Fruit fly (Drosophila melanogaster): ENCODE data around the gene CG18259.
A peak's percentile ranks its signal among the peaks of the same experiment; 100 is the strongest.

CG18259 gene

dm6 chrX:18788143-18788745, 5.0 kb upstream of the CG18259 start, which contains the start of the genes CG6961 and S6KL (continued):
- TF ChIP-seq Eip74EF (GFP tag; optimal IDR thresholded peaks at IDR 0.05) (peak in 1 of 2 experiments; percentile 78), Gug (GFP tag; IDR thresholded peaks at IDR 0.05) (no peak), CG2120 (GFP tag; optimal IDR thresholded peaks at IDR 0.05) (peak; percentile 13), CG6683 (GFP tag; optimal IDR thresholded peaks at IDR 0.05) (no peak), CrebB (tag; optimal IDR thresholded peaks at IDR 0.05) (no peak), CG11247 (GFP tag; IDR thresholded peaks at IDR 0.05) (no peak), mirr (GFP tag; optimal IDR thresholded peaks at IDR 0.05) (no peak), CG3847 (GFP tag; IDR thresholded peaks at IDR 0.05) (peak; percentile 43), Bdp1 (GFP tag; optimal IDR thresholded peaks at IDR 0.05) (no peak), CG12769 (tag; optimal IDR thresholded peaks at IDR 0.05) (no peak), crp (GFP tag; optimal IDR thresholded peaks at IDR 0.05) (no peak), dpn (GFP tag; optimal IDR thresholded peaks at IDR 0.05) (no peak), Hr51 (GFP tag; optimal IDR thresholded peaks at IDR 0.05) (no peak), zen2 (GFP tag; IDR thresholded peaks at IDR 0.05; ENCODE audit: partially characterized antibody) (no peak; the same call in 2 of the 3 replicates), CG9876 (GFP tag; optimal IDR thresholded peaks at IDR 0.05) (no peak), ssp (GFP tag; IDR thresholded peaks at IDR 0.05) (peak; percentile 98), Dip3 (GFP tag; optimal IDR thresholded peaks at IDR 0.05) (no peak), Stat92E (GFP tag; optimal IDR thresholded peaks at IDR 0.05) (no peak), Nf-YB (GFP tag; optimal IDR thresholded peaks at IDR 0.05) (no peak), CG11504 (tag; optimal IDR thresholded peaks at IDR 0.05) (peak; percentile 28), CG10321 (GFP tag; IDR thresholded peaks at IDR 0.05) (no peak), pb (GFP tag; optimal IDR thresholded peaks at IDR 0.05) (no peak), oc (tag; optimal IDR thresholded peaks at IDR 0.05) (no peak), CTCF (GFP tag; optimal IDR thresholded peaks at IDR 0.05) (no peak), CG4707 (GFP tag; optimal IDR thresholded peaks at IDR 0.05) (no peak), lov (optimal IDR thresholded peaks at IDR 0.05) (no peak), lov (GFP tag; IDR thresholded peaks at IDR 0.05) (no peak), CG1233 (GFP tag; optimal IDR thresholded peaks at IDR 0.05) (no peak), fd64A (GFP tag; optimal IDR thresholded peaks at IDR 0.05) (no peak), ac (GFP tag; optimal IDR thresholded peaks at IDR 0.05) (no peak), CG14014 (GFP tag; IDR thresholded peaks at IDR 0.05) (no peak), CG14965 (GFP tag; optimal IDR thresholded peaks at IDR 0.05; ENCODE audit: borderline replicate concordance) (no peak), exex (tag; optimal IDR thresholded peaks at IDR 0.05) (no peak), Hey (tag; optimal IDR thresholded peaks at IDR 0.05) (no peak), hth (optimal IDR thresholded peaks at IDR 0.05) (no peak), Dip2 (GFP tag; IDR thresholded peaks at IDR 0.05) (no peak), Opbp (GFP tag; IDR thresholded peaks at IDR 0.05; ENCODE audit: partially characterized antibody) (peak; percentile 70; the same call in 1 of the 3 replicates), CG9215 (GFP tag; IDR thresholded peaks at IDR 0.05) (no peak), br (optimal IDR thresholded peaks at IDR 0.05) (no peak), CG3995 (GFP tag; optimal IDR thresholded peaks at IDR 0.05) (no peak), unc-4 (GFP tag; IDR thresholded peaks at IDR 0.05; ENCODE audit: partially characterized antibody) (peak; percentile 76), gcm2 (GFP tag; optimal IDR thresholded peaks at IDR 0.05) (no peak), CG7372 (GFP tag; IDR thresholded peaks at IDR 0.05) (no peak), HmgZ (tag; optimal IDR thresholded peaks at IDR 0.05) (peak; percentile 10), tin (GFP tag; optimal IDR thresholded peaks at IDR 0.05) (no peak), H15 (GFP tag; IDR thresholded peaks at IDR 0.05) (no peak), CG10431 (GFP tag; optimal IDR thresholded peaks at IDR 0.05) (no peak), CG4360 (GFP tag; IDR thresholded peaks at IDR 0.05) (peak; percentile 94)

Data from whole organism, embryonic.